Fruit fly (Drosophila melanogaster) whole organism, wandering third instar larva: ENCODE measurements around the gene CG42853.

Experiments
- Hnf4 ChIP-seq: fragments of 200-800 bp; sonication (Bioruptor generic); optimal IDR thresholded peaks from 2 replicates; lab custom pipeline; 2016; ENCODE audit warnings: missing biosample characterization, mild to moderate bottlenecking, missing genetic modification characterization
- Hr78 ChIP-seq: fragments of >200 bp; optimal IDR thresholded peaks from 2 replicates; lab custom pipeline; 2017; ENCODE audit warnings: missing biosample characterization, missing genetic modification characterization
- br ChIP-seq: fragments of 200-800 bp; sonication (Bioruptor generic); optimal IDR thresholded peaks from 2 replicates; lab custom pipeline; 2016; ENCODE audit warnings: missing biosample characterization, missing genetic modification characterization
- dmrt93B ChIP-seq: fragments of 200-800 bp; sonication (Bioruptor generic); optimal IDR thresholded peaks from 2 replicates; lab custom pipeline; 2018; ENCODE audit warnings: missing biosample characterization, mild to moderate bottlenecking, missing genetic modification characterization
- foxo ChIP-seq, 2 experiments: fragments of 200-800 bp; sonication (Bioruptor generic); optimal IDR thresholded peaks; 2 replicates in 1 of 2; 3 replicates in 1 of 2; lab custom pipeline; 2016 to 2017; ENCODE audit warnings: missing biosample characterization in 2 of 2, missing genetic modification characterization in 2 of 2
- fru ChIP-seq: fragments of 200-800 bp; sonication (Bioruptor generic); optimal IDR thresholded peaks from 3 replicates; lab custom pipeline; 2016; ENCODE audit warnings: missing biosample characterization, mild to moderate bottlenecking, missing genetic modification characterization
- lola ChIP-seq: fragments of >200 bp; optimal IDR thresholded peaks from 2 replicates; lab custom pipeline; 2017; ENCODE audit warnings: missing biosample characterization, missing genetic modification characterization
- pan ChIP-seq: fragments of >200 bp; optimal IDR thresholded peaks from 2 replicates; lab custom pipeline; 2017
- tai ChIP-seq: sonication (Bioruptor generic); optimal IDR thresholded peaks from 2 replicates; lab custom pipeline; 2016; ENCODE audit warnings: missing biosample characterization, missing genetic modification characterization
- usp ChIP-seq: fragments of >200 bp; optimal IDR thresholded peaks from 2 replicates; lab custom pipeline; 2017; ENCODE audit warnings: missing biosample characterization, missing genetic modification characterization

- no peak for TF ChIP-seq Hr78
- no peak for TF ChIP-seq foxo (GFP tag; optimal IDR thresholded peaks at IDR 0.05; lab: Kevin White, UChicago)
- no peak for TF ChIP-seq tai (GFP tag; lab: Kevin White, UChicago)
- no peak for TF ChIP-seq fru (GFP tag; lab: Kevin White, UChicago)
- no peak for TF ChIP-seq pan (lab: Kevin White, UChicago)
- no peak for TF ChIP-seq br
- TF ChIP-seq Hnf4 = no peak
- no peak for TF ChIP-seq lola (GFP tag; lab: Kevin White, UChicago)
- no peak for TF ChIP-seq usp (GFP tag; lab: Kevin White, UChicago)
- no peak for TF ChIP-seq dmrt93B (GFP tag; lab: Kevin White, UChicago)
These were observed 22.8 kb upstream of the CG42853 start for dm6 chr3L:18144620-18145019.
